Worm (Caenorhabditis elegans) whole organism, mixed stage, embryonic: ENCODE measurements around the gene ndub-11.

Experiments used
- blmp-1 ChIP-seq: fragments of 150-350 bp; optimal IDR thresholded peaks from 2 replicates; lab custom pipeline; 2014; ENCODE audit warnings: missing biosample characterization, missing genetic modification characterization
- ceh-83 ChIP-seq: fragments of 200-800 bp; sonication (Bioruptor generic); optimal IDR thresholded peaks from 2 replicates; lab custom pipeline; 2018; ENCODE audit warnings: mild to moderate bottlenecking, missing genetic modification characterization, missing compliant biosample characterization
- elt-1 ChIP-seq: sonication (generic microtip); optimal IDR thresholded peaks from 2 replicates; lab custom pipeline; 2017; ENCODE audit warnings: missing genetic modification characterization, mild to moderate bottlenecking, missing compliant biosample characterization, antibody characterized with exemption, moderate library complexity, borderline replicate concordance; ENCODE audit not compliant: insufficient read depth
- lin-13 ChIP-seq: fragments of 150-350 bp; optimal IDR thresholded peaks from 2 replicates; lab custom pipeline; 2014; ENCODE audit warnings: missing biosample characterization, missing genetic modification characterization
- lsy-2 ChIP-seq: fragments of 150-350 bp; optimal IDR thresholded peaks from 2 replicates; lab custom pipeline; 2014; ENCODE audit warnings: missing biosample characterization, missing genetic modification characterization
- mep-1 ChIP-seq: fragments of 150-350 bp; optimal IDR thresholded peaks from 2 replicates; lab custom pipeline; 2017; ENCODE audit warnings: missing biosample characterization, missing genetic modification reagents, missing genetic modification characterization, inconsistent platforms
- nhr-12 ChIP-seq: fragments of 150-350 bp; optimal IDR thresholded peaks from 2 replicates; lab custom pipeline; 2014; ENCODE audit warnings: missing biosample characterization, missing genetic modification characterization
- nhr-237 ChIP-seq: fragments of 150-350 bp; optimal IDR thresholded peaks from 2 replicates; lab custom pipeline; 2014; ENCODE audit warnings: missing biosample characterization, missing genetic modification characterization
- nhr-76 ChIP-seq: sonication (generic microtip); optimal IDR thresholded peaks from 2 replicates; lab custom pipeline; 2017; ENCODE audit warnings: missing biosample characterization, missing genetic modification characterization
- snpc-4 ChIP-seq: fragments of 150-350 bp; optimal IDR thresholded peaks from 2 replicates; lab custom pipeline; 2014; ENCODE audit warnings: missing biosample characterization, missing genetic modification characterization
- unc-39 ChIP-seq: fragments of 150-350 bp; optimal IDR thresholded peaks from 2 replicates; lab custom pipeline; 2014; ENCODE audit warnings: missing biosample characterization, missing genetic modification characterization
- unc-62 ChIP-seq: fragments of 150-350 bp; optimal IDR thresholded peaks from 2 replicates; lab custom pipeline; 2014; ENCODE audit warnings: missing biosample characterization, missing genetic modification reagents, missing genetic modification characterization
- ztf-11 ChIP-seq: fragments of 150-350 bp; optimal IDR thresholded peaks from 2 replicates; lab custom pipeline; 2014; ENCODE audit warnings: missing biosample characterization, missing genetic modification characterization

DNA sequence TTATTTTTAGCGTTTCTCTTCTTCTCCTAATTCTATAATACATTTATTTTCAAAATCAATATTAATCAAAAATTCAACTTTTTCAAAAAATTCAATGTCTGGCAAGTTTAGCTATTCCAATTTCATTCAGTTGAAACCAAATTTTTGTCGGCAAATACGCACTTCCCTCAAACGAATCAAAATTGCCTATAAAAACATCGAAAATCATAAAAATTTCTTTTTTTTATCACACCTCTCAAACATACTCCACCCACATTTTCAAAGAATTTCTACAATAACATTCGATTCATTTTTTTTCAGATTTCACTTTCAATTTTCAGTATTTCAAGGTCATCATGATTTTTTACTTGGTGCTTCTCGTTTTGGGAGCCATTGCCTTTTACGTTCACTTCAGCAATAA lies 29.1 kb upstream of the ndub-11 start, which contains the start of gene faah-1:
- TF ChIP-seq nhr-12 (tag; lab: Kevin White, UChicago) (no peak), lsy-2 (tag; lab: Kevin White, UChicago) (no peak), lin-13 (tag; lab: Kevin White, UChicago) (no peak), ceh-83 (GFP tag; lab: Kevin White, UChicago) (no peak), unc-39 (tag; lab: Kevin White, UChicago) (no peak), blmp-1 (tag; lab: Kevin White, UChicago) (no peak), snpc-4 (no peak), unc-62 (GFP tag; lab: Kevin White, UChicago) (no peak), nhr-76 (tag; lab: Kevin White, UChicago) (no peak), elt-1 (no peak), ztf-11 (no peak), mep-1 (tag; lab: Kevin White, UChicago) (no peak), nhr-237 (no peak)
